Worm (Caenorhabditis elegans) whole organism, L3 larva: ENCODE results near the gene F59E12.17.

Experiments used
- elt-3 ChIP-seq, 3 experiments: fragments of 150-350 bp in 1 of 3; sonication (generic microtip) in 2 of 3; optimal IDR thresholded peaks; 2 replicates in 2 of 3; 4 replicates in 1 of 3; lab custom pipeline; 2014 to 2017; ENCODE audit warnings: missing biosample characterization in 3 of 3, missing genetic modification characterization in 3 of 3
- snpc-4 ChIP-seq: fragments of 150-350 bp; optimal IDR thresholded peaks from 2 replicates; lab custom pipeline; 2014; ENCODE audit warnings: missing biosample characterization, missing genetic modification characterization

- TF ChIP-seq snpc-4 (tag; lab: Kevin White, UChicago) (no peak), elt-3 (tag; optimal IDR thresholded peaks at IDR 0.05; lab: Kevin White, UChicago) (no peak)
Observed at ce11 chrII:5693893-5694292, 44.6 kb upstream of the F59E12.17 start, which contains the start of gene C25H3.3.
